Worm (Caenorhabditis elegans) whole organism, midembryonic: Measurements from ENCODE around the gene F01G4.4.

Experiments used
- flt-1 ChIP-seq: fragments of 200-800 bp; sonication (Bioruptor generic); IDR thresholded peaks from 2 replicates; pipeline ENCODE4 v1.3.6; 2022; ENCODE audit warnings: missing genetic modification characterization, missing compliant biosample characterization
- klf-2 ChIP-seq: fragments of 200-800 bp; sonication (Bioruptor generic); conservative IDR thresholded peaks from 2 replicates; pipeline ENCODE4 v1.3.6; 2022; ENCODE audit warnings: missing genetic modification reagents, missing genetic modification characterization, missing compliant biosample characterization
- med-1 ChIP-seq: sonication (generic microtip); optimal IDR thresholded peaks from 2 replicates; lab custom pipeline; 2017; ENCODE audit warnings: missing genetic modification characterization, mild to moderate bottlenecking, missing compliant biosample characterization, antibody characterized with exemption, missing genetic modification reagents; ENCODE audit not compliant: insufficient read depth
- ztf-23 ChIP-seq: fragments of 200-800 bp; sonication (Bioruptor generic); IDR thresholded peaks from 2 replicates; pipeline ENCODE4 v1.3.6; 2022; ENCODE audit warnings: missing genetic modification reagents, missing genetic modification characterization, missing compliant biosample characterization
- ztf-29 ChIP-seq: fragments of 200-800 bp; sonication (Bioruptor generic); IDR thresholded peaks from 2 replicates; pipeline ENCODE4 v1.3.6; 2022; ENCODE audit warnings: missing genetic modification reagents, missing genetic modification characterization, missing compliant biosample characterization

DNA sequence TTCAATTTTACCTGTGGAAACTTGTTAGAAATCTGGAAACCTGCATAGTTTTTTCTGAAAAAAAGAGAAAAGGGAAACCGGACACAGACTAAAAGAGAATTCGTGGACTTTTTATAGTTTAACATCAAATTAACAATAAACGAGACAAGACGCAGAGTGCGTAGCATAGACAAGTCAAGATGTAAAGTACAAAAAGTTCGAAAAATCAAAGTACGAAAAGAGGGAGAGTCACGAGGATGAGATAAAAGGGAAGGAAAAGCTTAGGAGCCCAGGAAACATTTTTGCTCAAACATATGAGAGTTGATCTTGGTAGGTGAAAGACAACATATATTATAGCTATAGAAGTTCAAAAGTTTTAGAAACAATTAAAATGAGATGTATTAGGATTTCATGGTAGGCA lies 45.4 kb upstream of the F01G4.4 start, which contains the start of gene M7.12:
- TF ChIP-seq flt-1 (GFP tag; lab: Robert Waterston, UW) (no peak), ztf-29 (GFP tag; lab: Robert Waterston, UW) (no peak), klf-2 (GFP tag; lab: Robert Waterston, UW) (no peak), med-1 (GFP tag; lab: Kevin White, UChicago) (no peak), ztf-23 (no peak)
